Worm (Caenorhabditis elegans): Measurements from ENCODE around the gene gldi-4.
A peak's percentile ranks its signal among the peaks of the same experiment; 100 is the strongest.

The gldi-4 gene

DNA sequence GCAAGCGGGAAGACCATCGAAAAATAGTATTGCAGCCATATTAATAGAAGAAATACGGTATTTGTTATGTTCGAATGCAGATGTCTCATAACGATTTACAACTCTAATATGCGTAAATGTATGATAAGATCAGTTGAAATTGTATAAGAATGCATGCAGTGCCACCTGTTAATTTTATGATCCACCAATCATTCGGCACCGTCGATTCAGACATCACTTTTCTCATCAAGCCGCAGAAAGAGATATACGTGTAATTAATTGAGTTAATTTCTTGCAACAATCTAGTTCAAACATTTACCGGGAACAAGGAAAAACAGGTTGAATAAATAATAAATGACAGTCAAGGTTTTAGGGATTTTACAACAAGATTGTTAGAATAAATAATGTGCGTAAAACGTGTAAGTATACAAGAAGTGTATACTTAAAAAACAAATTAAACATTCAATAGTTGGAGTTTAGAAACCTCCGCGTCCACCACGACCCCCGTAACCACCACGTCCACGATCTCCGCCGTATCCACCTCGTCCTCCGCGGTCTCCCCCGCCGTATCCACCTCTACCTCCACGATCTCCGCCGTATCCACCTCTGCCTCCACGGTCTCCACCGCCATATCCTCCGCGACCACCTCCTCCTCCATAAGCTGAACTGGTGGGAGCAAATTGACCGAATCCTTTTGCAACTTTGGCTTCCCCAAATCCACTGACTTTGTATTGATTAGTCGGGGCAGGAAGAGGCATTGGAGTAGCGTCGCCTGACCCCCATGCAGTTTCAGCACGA lies 43.1 kb upstream of the gldi-4 start:
- TF ChIP-seq nhr-11 (tag; optimal IDR thresholded peaks at IDR 0.05) (no peak), set-16 (GFP tag; IDR thresholded peaks at IDR 0.05) (peak; percentile 91; the same call in 1 of the 2 replicates), sdz-12 (GFP tag; optimal IDR thresholded peaks at IDR 0.05) (no peak), lin-1 (GFP tag; IDR thresholded peaks at IDR 0.05) (no peak), egl-43 (GFP tag; IDR thresholded peaks at IDR 0.05) (no peak), spr-1 (tag; optimal IDR thresholded peaks at IDR 0.05) (no peak), F49E8.2 (tag; optimal IDR thresholded peaks at IDR 0.05; ENCODE audit: borderline replicate concordance) (peak; percentile 50), mes-2 (tag; optimal IDR thresholded peaks at IDR 0.05; ENCODE audit: poor library complexity, severe bottlenecking) (no peak), cey-2 (tag; optimal IDR thresholded peaks at IDR 0.05; ENCODE audit: borderline replicate concordance, insufficient read depth) (no peak), arid-1 (GFP tag; conservative IDR thresholded peaks at IDR 0.05) (peak; percentile 56; the same call in 1 of the 2 replicates), nhr-102 (tag; optimal IDR thresholded peaks at IDR 0.05) (no peak), ctbp-1 (GFP tag; IDR thresholded peaks at IDR 0.05) (0 out of 2 replicates have a peak, but pooled peaks have one; percentile 13), mep-1 (tag; optimal IDR thresholded peaks at IDR 0.05) (no peak), unc-62 (GFP tag; optimal IDR thresholded peaks at IDR 0.05 in 1 of 2) (peak in 1 of 2 experiments; percentile 7), unc-62 (tag; optimal IDR thresholded peaks at IDR 0.05) (no peak), saeg-2 (GFP tag; IDR thresholded peaks at IDR 0.05) (no peak), dpl-1 (GFP tag; optimal IDR thresholded peaks at IDR 0.05) (no peak), F37D6.2 (tag; optimal IDR thresholded peaks at IDR 0.05) (no peak), snpc-1.2 (GFP tag; IDR thresholded peaks at IDR 0.05) (peak; percentile 93), spr-3 (GFP tag; optimal IDR thresholded peaks at IDR 0.05) (no peak), nhr-76 (tag; optimal IDR thresholded peaks at IDR 0.05) (no peak), pqm-1 (tag; optimal IDR thresholded peaks at IDR 0.05) (no peak), egl-27 (tag; optimal IDR thresholded peaks at IDR 0.05) (no peak), T26A8.4 (GFP tag; IDR thresholded peaks at IDR 0.05) (no peak), lir-3 (tag; optimal IDR thresholded peaks at IDR 0.05) (no peak), D1046.2 (GFP tag; IDR thresholded peaks at IDR 0.05) (peak; percentile 38; the same call in 1 of the 2 replicates), lin-15B (tag; optimal IDR thresholded peaks at IDR 0.05) (no peak), Y48G9A.11 (GFP tag; IDR thresholded peaks at IDR 0.05) (peak; percentile 55; the same call in 1 of the 2 replicates), F26F4.8 (GFP tag; conservative IDR thresholded peaks at IDR 0.05) (0 out of 2 replicates have a peak, but pooled peaks have one; percentile 16), lin-29 (GFP tag; IDR thresholded peaks at IDR 0.05) (no peak)

DNA sequence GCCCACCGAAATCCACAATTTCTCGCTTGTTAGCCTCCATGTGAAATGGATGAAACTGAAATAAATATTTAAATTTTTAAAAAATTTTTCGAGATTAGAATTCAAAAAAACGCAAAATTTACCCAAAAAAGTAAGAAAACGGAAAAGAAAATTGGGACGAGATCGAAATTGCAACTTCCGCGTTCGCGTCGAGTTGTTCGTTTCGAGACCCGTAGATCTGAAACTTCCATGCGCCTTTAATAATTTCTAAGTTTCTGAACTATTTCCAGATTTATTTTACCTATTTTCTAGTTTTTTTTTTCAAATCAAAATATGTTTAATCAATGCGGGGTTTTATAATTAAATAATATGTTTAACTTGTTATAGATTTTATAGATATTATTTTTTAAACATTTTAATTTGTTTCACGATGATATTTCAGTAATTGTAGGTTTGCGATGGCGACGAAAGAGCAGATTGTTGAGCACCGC lies 40.3 kb upstream of the gldi-4 start, which contains the start of the genes pgl-1 and him-3:
TSS of gene pgl-1 (minus strand) at position 230 of the 470 bp plus-strand sequence.
TSS of gene him-3 (plus strand) at position 420 of the 470 bp plus-strand sequence.
- no peak for TF ChIP-seq hif-1 (tag; optimal IDR thresholded peaks at IDR 0.05)
- TF ChIP-seq R02D3.7 (tag; optimal IDR thresholded peaks at IDR 0.05): no peak
- TF ChIP-seq spr-1 (tag; optimal IDR thresholded peaks at IDR 0.05): no peak
- no peak for TF ChIP-seq F37D6.2 (tag; optimal IDR thresholded peaks at IDR 0.05)
- no peak for TF ChIP-seq ceh-32 (tag; optimal IDR thresholded peaks at IDR 0.05; ENCODE audit: poor library complexity)
- TF ChIP-seq ceh-20 (GFP tag; IDR thresholded peaks at IDR 0.05): no peak
- no peak for TF ChIP-seq nhr-10 (tag; optimal IDR thresholded peaks at IDR 0.05)
- no peak for TF ChIP-seq skn-1 (tag; optimal IDR thresholded peaks at IDR 0.05)
- no peak for TF ChIP-seq vab-7 (GFP tag; IDR thresholded peaks at IDR 0.05)
- no peak for TF ChIP-seq ceh-44 (GFP tag; IDR thresholded peaks at IDR 0.05)
- no peak for TF ChIP-seq fos-1 (tag; optimal IDR thresholded peaks at IDR 0.05)
- no peak for TF ChIP-seq ctbp-1 (GFP tag; IDR thresholded peaks at IDR 0.05)
- no peak for TF ChIP-seq mdt-29 (GFP tag; IDR thresholded peaks at IDR 0.05)
